Worm (Caenorhabditis elegans) whole organism, L3 larva: ENCODE results near the gene cln-3.1.

Experiments used
- ZK546.5 ChIP-seq: sonication (generic microtip); optimal IDR thresholded peaks from 2 replicates; lab custom pipeline; 2017; ENCODE audit warnings: missing biosample characterization, missing genetic modification characterization
- egl-27 ChIP-seq: sonication (generic microtip); optimal IDR thresholded peaks from 4 replicates; lab custom pipeline; 2017; ENCODE audit warnings: missing biosample characterization, missing genetic modification reagents, missing genetic modification characterization
- pqm-1 ChIP-seq: fragments of 150-350 bp; optimal IDR thresholded peaks from 2 replicates; lab custom pipeline; 2017; ENCODE audit warnings: missing biosample characterization, missing genetic modification characterization, inconsistent platforms

- no peak for TF ChIP-seq egl-27 (tag; lab: Kevin White, UChicago)
- no peak for TF ChIP-seq pqm-1 (tag; lab: Kevin White, UChicago)
- TF ChIP-seq ZK546.5 (tag; lab: Kevin White, UChicago) = no peak
Measured at ce11 chrV:11271051-11271450, 5.6 kb upstream of the cln-3.1 start, which contains the start of gene clec-222.
